Worm (Caenorhabditis elegans) whole organism, mixed stage, embryonic: Measurements from ENCODE around the gene K08F4.5.

Experiments used
- M03D4.4 ChIP-seq: sonication (generic microtip); optimal IDR thresholded peaks from 2 replicates; lab custom pipeline; 2017; ENCODE audit warnings: mild to moderate bottlenecking, missing genetic modification characterization, missing compliant biosample characterization
- bed-3 ChIP-seq: fragments of 200-800 bp; sonication (Bioruptor generic); optimal IDR thresholded peaks from 3 replicates; lab custom pipeline; 2018; ENCODE audit warnings: mild to moderate bottlenecking, missing genetic modification characterization, moderate library complexity, missing compliant biosample characterization
- blmp-1 ChIP-seq: fragments of 150-350 bp; optimal IDR thresholded peaks from 2 replicates; lab custom pipeline; 2014; ENCODE audit warnings: missing biosample characterization, missing genetic modification characterization
- ceh-39 ChIP-seq: fragments of 150-350 bp; optimal IDR thresholded peaks from 2 replicates; lab custom pipeline; 2014; ENCODE audit warnings: missing biosample characterization, missing genetic modification characterization
- ceh-43 ChIP-seq: fragments of 200-800 bp; sonication (Bioruptor generic); optimal IDR thresholded peaks from 2 replicates; lab custom pipeline; 2018; ENCODE audit warnings: mild to moderate bottlenecking, missing genetic modification characterization, moderate library complexity, missing compliant biosample characterization
- ceh-83 ChIP-seq: fragments of 200-800 bp; sonication (Bioruptor generic); optimal IDR thresholded peaks from 2 replicates; lab custom pipeline; 2018; ENCODE audit warnings: mild to moderate bottlenecking, missing genetic modification characterization, missing compliant biosample characterization
- cnd-1 ChIP-seq: fragments of 200-800 bp; sonication (Bioruptor generic); optimal IDR thresholded peaks from 2 replicates; lab custom pipeline; 2018; ENCODE audit warnings: mild to moderate bottlenecking, missing genetic modification characterization, missing compliant biosample characterization
- drap-1 ChIP-seq: fragments of 200-800 bp; sonication (Bioruptor generic); optimal IDR thresholded peaks from 3 replicates; lab custom pipeline; 2018; ENCODE audit warnings: mild to moderate bottlenecking, missing genetic modification characterization, missing compliant biosample characterization
- elt-1 ChIP-seq: sonication (generic microtip); optimal IDR thresholded peaks from 2 replicates; lab custom pipeline; 2017; ENCODE audit warnings: missing genetic modification characterization, mild to moderate bottlenecking, missing compliant biosample characterization, antibody characterized with exemption, moderate library complexity, borderline replicate concordance; ENCODE audit not compliant: insufficient read depth
- elt-3 ChIP-seq: fragments of 150-350 bp; optimal IDR thresholded peaks from 2 replicates; lab custom pipeline; 2014; ENCODE audit warnings: missing biosample characterization, missing genetic modification characterization
- flh-1 ChIP-seq: fragments of 200-800 bp; sonication (Bioruptor generic); optimal IDR thresholded peaks from 2 replicates; lab custom pipeline; 2018; ENCODE audit warnings: mild to moderate bottlenecking, missing genetic modification characterization, moderate library complexity, missing compliant biosample characterization
- ham-2 ChIP-seq: fragments of 200-800 bp; sonication (Bioruptor generic); optimal IDR thresholded peaks from 2 replicates; lab custom pipeline; 2018; ENCODE audit warnings: mild to moderate bottlenecking, missing genetic modification characterization, missing compliant biosample characterization
- lin-13 ChIP-seq: fragments of 150-350 bp; optimal IDR thresholded peaks from 2 replicates; lab custom pipeline; 2014; ENCODE audit warnings: missing biosample characterization, missing genetic modification characterization
- lin-32 ChIP-seq: fragments of 200-800 bp; sonication (Bioruptor generic); optimal IDR thresholded peaks from 2 replicates; lab custom pipeline; 2018; ENCODE audit warnings: mild to moderate bottlenecking, missing genetic modification characterization, missing compliant biosample characterization
- lsy-2 ChIP-seq: fragments of 150-350 bp; optimal IDR thresholded peaks from 2 replicates; lab custom pipeline; 2014; ENCODE audit warnings: missing biosample characterization, missing genetic modification characterization
- mab-5 ChIP-seq: fragments of 150-350 bp; optimal IDR thresholded peaks from 2 replicates; lab custom pipeline; 2014; ENCODE audit warnings: missing biosample characterization, missing genetic modification characterization
- mep-1 ChIP-seq: fragments of 150-350 bp; optimal IDR thresholded peaks from 2 replicates; lab custom pipeline; 2017; ENCODE audit warnings: missing biosample characterization, missing genetic modification reagents, missing genetic modification characterization, inconsistent platforms
- mls-2 ChIP-seq: sonication (generic microtip); optimal IDR thresholded peaks from 2 replicates; lab custom pipeline; 2016; ENCODE audit warnings: mild to moderate bottlenecking, missing genetic modification characterization, moderate library complexity, missing compliant biosample characterization
- nhr-28 ChIP-seq: fragments of 150-350 bp; optimal IDR thresholded peaks from 2 replicates; lab custom pipeline; 2014; ENCODE audit warnings: missing biosample characterization, missing genetic modification characterization
- pha-4 ChIP-seq: fragments of 150-350 bp; optimal IDR thresholded peaks from 2 replicates; lab custom pipeline; 2018; ENCODE audit warnings: missing biosample characterization, missing genetic modification reagents, missing genetic modification characterization
- sem-2 ChIP-seq: fragments of 200-800 bp; sonication (Bioruptor generic); optimal IDR thresholded peaks from 2 replicates; lab custom pipeline; 2018; ENCODE audit warnings: mild to moderate bottlenecking, missing genetic modification characterization, missing compliant biosample characterization
- snpc-4 ChIP-seq: fragments of 150-350 bp; optimal IDR thresholded peaks from 2 replicates; lab custom pipeline; 2014; ENCODE audit warnings: missing biosample characterization, missing genetic modification characterization
- sptf-1 ChIP-seq: sonication (generic microtip); optimal IDR thresholded peaks from 2 replicates; lab custom pipeline; 2017; ENCODE audit warnings: mild to moderate bottlenecking, missing genetic modification characterization, moderate library complexity, missing compliant biosample characterization
- unc-120 ChIP-seq: sonication (generic microtip); optimal IDR thresholded peaks from 2 replicates; lab custom pipeline; 2017; ENCODE audit warnings: missing genetic modification characterization, missing compliant biosample characterization; ENCODE audit not compliant: poor library complexity, severe bottlenecking
- unc-39 ChIP-seq: fragments of 150-350 bp; optimal IDR thresholded peaks from 2 replicates; lab custom pipeline; 2014; ENCODE audit warnings: missing biosample characterization, missing genetic modification characterization
- unc-62 ChIP-seq: fragments of 150-350 bp; optimal IDR thresholded peaks from 2 replicates; lab custom pipeline; 2014; ENCODE audit warnings: missing biosample characterization, missing genetic modification reagents, missing genetic modification characterization
- ztf-11 ChIP-seq: fragments of 150-350 bp; optimal IDR thresholded peaks from 2 replicates; lab custom pipeline; 2014; ENCODE audit warnings: missing biosample characterization, missing genetic modification characterization

K08F4.5 gene

DNA sequence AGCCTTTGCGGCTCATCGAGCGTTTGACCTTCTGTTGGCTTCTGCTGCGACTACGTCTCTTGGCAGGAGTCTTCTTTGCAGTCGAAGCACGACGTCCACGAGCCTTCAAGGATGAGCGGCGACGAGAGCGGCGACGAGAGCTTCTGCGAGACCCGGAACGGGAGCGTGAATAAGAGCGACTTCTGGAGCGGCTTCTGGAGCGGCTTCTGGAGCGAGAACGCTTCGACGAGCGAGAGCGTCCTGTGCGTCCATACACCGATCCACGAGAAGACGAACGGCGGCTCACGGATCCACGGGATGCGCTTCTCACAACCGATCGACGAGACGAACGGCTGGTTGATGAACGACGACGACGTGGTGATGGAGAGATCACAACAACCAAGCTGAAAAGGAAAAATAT lies 24.8 kb downstream of the K08F4.5 start:
- TF ChIP-seq flh-1 (GFP tag; lab: Kevin White, UChicago) (no peak), ceh-39 (tag; lab: Kevin White, UChicago) (no peak), blmp-1 (no peak), M03D4.4 (tag; lab: Kevin White, UChicago) (no peak), ztf-11 (tag; lab: Kevin White, UChicago) (no peak), unc-39 (tag; lab: Kevin White, UChicago) (no peak), cnd-1 (tag; lab: Kevin White, UChicago) (no peak), mep-1 (tag; lab: Kevin White, UChicago) (no peak), sem-2 (GFP tag; lab: Kevin White, UChicago) (no peak), ham-2 (no peak), pha-4 (tag; lab: Kevin White, UChicago) (no peak), ceh-43 (GFP tag; lab: Kevin White, UChicago) (no peak), unc-120 (tag; lab: Kevin White, UChicago) (no peak), mab-5 (tag; lab: Kevin White, UChicago) (no peak), lin-13 (tag; lab: Kevin White, UChicago) (no peak)

DNA sequence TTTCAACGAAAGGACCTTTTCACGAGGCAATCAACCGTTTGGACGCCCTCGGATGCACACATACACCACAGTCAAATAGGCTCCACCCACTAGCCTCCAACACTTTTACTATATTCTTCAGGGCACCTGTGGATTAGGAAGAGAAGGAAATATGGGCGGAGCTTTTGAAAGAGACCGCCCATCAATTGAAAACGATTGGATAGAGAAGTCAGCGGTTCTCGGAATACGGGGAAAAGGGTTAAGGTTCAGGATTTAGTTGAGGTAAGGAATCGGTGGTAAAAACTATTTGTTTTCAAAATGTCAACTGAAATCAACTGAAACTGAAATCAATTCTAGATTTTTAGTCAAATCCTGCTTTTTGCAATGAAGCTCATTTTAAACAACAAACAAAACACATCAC lies 25.3 kb downstream of the K08F4.5 start, which contains the start of gene egl-38:
egl-38 (minus strand) TSS at position 101 of the 400 bp plus-strand sequence.
- TF ChIP-seq mab-5 (tag; lab: Kevin White, UChicago) (no peak), nhr-28 (tag; lab: Kevin White, UChicago) (no peak), lin-32 (GFP tag; lab: Kevin White, UChicago) (no peak), ceh-43 (GFP tag; lab: Kevin White, UChicago) (no peak), lsy-2 (tag; lab: Kevin White, UChicago) (no peak), flh-1 (GFP tag; lab: Kevin White, UChicago) (no peak), drap-1 (GFP tag; lab: Kevin White, UChicago) (no peak), ceh-83 (GFP tag; lab: Kevin White, UChicago) (no peak), pha-4 (tag; lab: Kevin White, UChicago) (no peak), snpc-4 (tag; lab: Kevin White, UChicago) (no peak), sem-2 (GFP tag; lab: Kevin White, UChicago) (no peak), unc-62 (GFP tag; lab: Kevin White, UChicago) (no peak), elt-3 (no peak), sptf-1 (no peak), lin-13 (tag; lab: Kevin White, UChicago) (no peak), bed-3 (GFP tag; lab: Kevin White, UChicago) (no peak)

ce11 chrIV:10096881-10097280 lies 38.8 kb downstream of the K08F4.5 start, which contains the start of gene dis-3:
dis-3 (plus strand) TSS chrIV:10097202.
- peak; percentile 1 for TF ChIP-seq pha-4 (tag; lab: Kevin White, UChicago)
- no peak for TF ChIP-seq sem-2 (GFP tag; lab: Kevin White, UChicago)

ce11 chrIV:10095171-10095570 lies 40.5 kb downstream of the K08F4.5 start, which contains the start of the genes C04G2.5 and msp-36:
C04G2.5 (minus strand) TSS chrIV:10095271.
msp-36 (plus strand) TSS chrIV:10095433.
- TF ChIP-seq ceh-43 (GFP tag; lab: Kevin White, UChicago) (no peak), lin-32 (GFP tag; lab: Kevin White, UChicago) (no peak), unc-120 (tag; lab: Kevin White, UChicago) (no peak), pha-4 (tag; lab: Kevin White, UChicago) (no peak), ztf-11 (tag; lab: Kevin White, UChicago) (no peak), ceh-83 (GFP tag; lab: Kevin White, UChicago) (no peak), mab-5 (tag; lab: Kevin White, UChicago) (no peak), flh-1 (GFP tag; lab: Kevin White, UChicago) (no peak), elt-1 (tag; lab: Kevin White, UChicago) (no peak), lin-13 (tag; lab: Kevin White, UChicago) (no peak), M03D4.4 (tag; lab: Kevin White, UChicago) (no peak), elt-3 (no peak), drap-1 (GFP tag; lab: Kevin White, UChicago) (no peak), mls-2 (tag; lab: Kevin White, UChicago) (no peak)

DNA sequence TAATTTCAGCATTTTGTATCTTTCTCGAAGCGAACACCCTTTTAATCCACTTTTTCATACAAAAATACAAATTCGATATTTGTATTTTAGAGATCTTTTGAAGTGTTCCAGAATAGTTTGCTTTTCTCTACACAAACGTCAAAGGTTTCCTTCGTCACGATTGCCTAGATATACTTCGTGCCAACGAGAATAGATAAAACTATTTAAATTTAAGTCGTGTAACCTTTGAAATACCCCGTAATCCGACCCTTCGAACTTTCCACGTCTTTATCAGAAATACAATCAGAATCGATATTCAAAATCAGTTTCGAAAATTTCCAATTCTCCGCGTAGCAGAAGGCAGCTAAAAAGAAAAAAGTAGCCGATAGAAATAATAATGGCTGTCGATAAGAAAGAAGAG lies 45.4 kb downstream of the K08F4.5 start, which contains the start of gene ttbk-5:
ttbk-5 (plus strand) TSS at position 301 of the 400 bp plus-strand sequence.
- peak; percentile 55 for TF ChIP-seq blmp-1
- no peak for TF ChIP-seq mep-1 (tag; lab: Kevin White, UChicago)
